Worm (Caenorhabditis elegans): Measurements from ENCODE around the gene T28A11.2.

- TF ChIP-seq zag-1 (tag; optimal IDR thresholded peaks at IDR 0.05): no peak
- TF ChIP-seq ama-1 (optimal IDR thresholded peaks at IDR 0.05): no peak
- TF ChIP-seq F49E8.2 (tag; optimal IDR thresholded peaks at IDR 0.05; ENCODE audit: borderline replicate concordance): no peak
- TF ChIP-seq mdt-29 (GFP tag; IDR thresholded peaks at IDR 0.05): no peak
- no peak for TF ChIP-seq mep-1 (tag; optimal IDR thresholded peaks at IDR 0.05)
- no peak for TF ChIP-seq unc-39 (tag; optimal IDR thresholded peaks at IDR 0.05)
- TF ChIP-seq egl-27 (tag; optimal IDR thresholded peaks at IDR 0.05): no peak
- TF ChIP-seq aha-1 (tag): no peak
- no peak for TF ChIP-seq unc-62 (GFP tag; optimal IDR thresholded peaks at IDR 0.05 in 1 of 2)
- no peak for TF ChIP-seq unc-62 (tag; optimal IDR thresholded peaks at IDR 0.05)
- TF ChIP-seq mdl-1 (tag; optimal IDR thresholded peaks at IDR 0.05): no peak
- no peak for TF ChIP-seq nhr-42 (GFP tag; IDR thresholded peaks at IDR 0.05)
- no peak for TF ChIP-seq R02D3.7 (tag; optimal IDR thresholded peaks at IDR 0.05)
- peak in 1 of 2 experiments; percentile 44 for TF ChIP-seq daf-16 (GFP tag; optimal IDR thresholded peaks at IDR 0.05)
- TF ChIP-seq daf-16 (tag; optimal IDR thresholded peaks at IDR 0.05): no peak
These were observed 12.2 kb upstream of the T28A11.2 start, which contains the start of gene T28A11.18 for ce11 chrV:3267950-3268349.

All from whole organism, L4 larva.